Fruit fly (Drosophila melanogaster): ENCODE data around the gene CG32241.

Gene CG32241

dm6 chr3L:4428918-4429546 lies 37.4 kb downstream of the CG32241 start, which contains the start of gene nAChRbeta1 (continued):
- no peak for TF ChIP-seq z (GFP tag; IDR thresholded peaks at IDR 0.05)
- TF ChIP-seq CkIIα-i1 (GFP tag; IDR thresholded peaks at IDR 0.05): no peak
- no peak for TF ChIP-seq sd (tag; optimal IDR thresholded peaks at IDR 0.05)
- no peak for TF ChIP-seq sug (tag; optimal IDR thresholded peaks at IDR 0.05)
- no peak for TF ChIP-seq kay (GFP tag; optimal IDR thresholded peaks at IDR 0.05)
- TF ChIP-seq CG34224 (GFP tag; IDR thresholded peaks at IDR 0.05; ENCODE audit: partially characterized antibody): no peak
- no peak for TF ChIP-seq CG31365 (tag; optimal IDR thresholded peaks at IDR 0.05)
- no peak for TF ChIP-seq CG12071 (GFP tag; optimal IDR thresholded peaks at IDR 0.05)
- TF ChIP-seq CG2129 (GFP tag; IDR thresholded peaks at IDR 0.05; ENCODE audit: partially characterized antibody): no peak
- TF ChIP-seq slbo (GFP tag; IDR thresholded peaks at IDR 0.05): no peak
- TF ChIP-seq aop (GFP tag; IDR thresholded peaks at IDR 0.05): no peak
- no peak for TF ChIP-seq CG30020 (tag; optimal IDR thresholded peaks at IDR 0.05)
- TF ChIP-seq CG32532 (GFP tag; IDR thresholded peaks at IDR 0.05): no peak
- no peak for TF ChIP-seq CG12236 (GFP tag; optimal IDR thresholded peaks at IDR 0.05)
- TF ChIP-seq ind (GFP tag; optimal IDR thresholded peaks at IDR 0.05): no peak
- peak; percentile 14 for TF ChIP-seq CG2120 (GFP tag; optimal IDR thresholded peaks at IDR 0.05)
- peak; percentile 61 for TF ChIP-seq Deaf1 (tag; optimal IDR thresholded peaks at IDR 0.05)
- no peak for TF ChIP-seq D19A (tag; optimal IDR thresholded peaks at IDR 0.05)
- TF ChIP-seq HmgZ (tag; optimal IDR thresholded peaks at IDR 0.05): no peak
- TF ChIP-seq Trl (optimal IDR thresholded peaks at IDR 0.05): peak in 1 of 2 experiments; percentile 17
- TF ChIP-seq Trl (GFP tag; optimal IDR thresholded peaks at IDR 0.05): no peak
- no peak for TF ChIP-seq CG2678 (tag; optimal IDR thresholded peaks at IDR 0.05)
- TF ChIP-seq CG6272 (GFP tag; IDR thresholded peaks at IDR 0.05): no peak
- no peak for TF ChIP-seq gsb-n (tag; optimal IDR thresholded peaks at IDR 0.05)
- no peak for TF ChIP-seq az2 (GFP tag; optimal IDR thresholded peaks at IDR 0.05)
- TF ChIP-seq CG7928 (GFP tag; optimal IDR thresholded peaks at IDR 0.05): no peak
- no peak for TF ChIP-seq Lpt (GFP tag; optimal IDR thresholded peaks at IDR 0.05)
- no peak for TF ChIP-seq CG2889 (GFP tag; IDR thresholded peaks at IDR 0.05)
- TF ChIP-seq scrt (GFP tag; optimal IDR thresholded peaks at IDR 0.05): peak; percentile 83
- no peak for TF ChIP-seq Dbx (GFP tag; IDR thresholded peaks at IDR 0.05)
- TF ChIP-seq Med (GFP tag): peak; percentile 46
- no peak for TF ChIP-seq shn (GFP tag; optimal IDR thresholded peaks at IDR 0.05)
- no peak for TF ChIP-seq gcm (GFP tag; optimal IDR thresholded peaks at IDR 0.05)
- peak; percentile 20 for TF ChIP-seq Fer3 (tag; optimal IDR thresholded peaks at IDR 0.05)
- TF ChIP-seq ewg (GFP tag; optimal IDR thresholded peaks at IDR 0.05): peak; percentile 74
- no peak for TF ChIP-seq trh (GFP tag; optimal IDR thresholded peaks at IDR 0.05)
- TF ChIP-seq CG9437 (GFP tag; optimal IDR thresholded peaks at IDR 0.05): no peak
- no peak for TF ChIP-seq pnt (GFP tag; optimal IDR thresholded peaks at IDR 0.05)
- TF ChIP-seq CG2712 (tag; optimal IDR thresholded peaks at IDR 0.05): no peak
- TF ChIP-seq tup (GFP tag; optimal IDR thresholded peaks at IDR 0.05): no peak
- peak; percentile 10 for TF ChIP-seq sqz (GFP tag; optimal IDR thresholded peaks at IDR 0.05)
- TF ChIP-seq D (optimal IDR thresholded peaks at IDR 0.05): no peak
- no peak for TF ChIP-seq D (GFP tag; optimal IDR thresholded peaks at IDR 0.05)
- TF ChIP-seq tll (GFP tag; optimal IDR thresholded peaks at IDR 0.05): no peak
- no peak for TF ChIP-seq Sox100B (GFP tag; optimal IDR thresholded peaks at IDR 0.05)
- no peak for TF ChIP-seq CG17912 (GFP tag; optimal IDR thresholded peaks at IDR 0.05)
- TF ChIP-seq wek (GFP tag; optimal IDR thresholded peaks at IDR 0.05): no peak
- no peak for TF ChIP-seq twi (tag; optimal IDR thresholded peaks at IDR 0.05)
- no peak for TF ChIP-seq Doc3 (GFP tag; IDR thresholded peaks at IDR 0.05; ENCODE audit: partially characterized antibody)
- no peak for TF ChIP-seq CG15514 (GFP tag; optimal IDR thresholded peaks at IDR 0.05)
- TF ChIP-seq CG16863 (GFP tag; optimal IDR thresholded peaks at IDR 0.05): no peak
